Worm (Caenorhabditis elegans) whole organism, late embryonic: ENCODE results near the gene mpst-3.

ENCODE experiments used
- ama-1 ChIP-seq: fragments of 150-350 bp; optimal IDR thresholded peaks from 2 replicates; lab custom pipeline; 2014
- ceh-6 ChIP-seq: fragments of 200-800 bp; sonication (Bioruptor generic); optimal IDR thresholded peaks from 2 replicates; lab custom pipeline; 2018; ENCODE audit warnings: mild to moderate bottlenecking, missing genetic modification characterization, missing compliant biosample characterization
- ets-4 ChIP-seq: sonication (generic microtip); optimal IDR thresholded peaks from 2 replicates; lab custom pipeline; 2016; ENCODE audit warnings: missing genetic modification characterization, missing compliant biosample characterization
- madf-2 ChIP-seq: sonication (generic microtip); optimal IDR thresholded peaks from 2 replicates; lab custom pipeline; 2017; ENCODE audit warnings: missing genetic modification characterization, missing compliant biosample characterization
- rnt-1 ChIP-seq: sonication (generic microtip); optimal IDR thresholded peaks from 2 replicates; lab custom pipeline; 2016; ENCODE audit warnings: missing genetic modification characterization, missing compliant biosample characterization
- unc-3 ChIP-seq, 2 experiments: fragments of 200-800 bp in 1 of 2; sonication (Bioruptor generic) in 1 of 2; sonication (generic microtip) in 1 of 2; conservative IDR thresholded peaks in 1 of 2; optimal IDR thresholded peaks in 1 of 2; 2 replicates each; pipeline versions ENCODE4 v1.3.6 to Lab custom; 2016 to 2022; ENCODE audit warnings: missing compliant biosample characterization in 2 of 2, missing genetic modification characterization in 2 of 2, missing genetic modification reagents in 1 of 2
- unc-86 ChIP-seq: sonication (generic microtip); optimal IDR thresholded peaks from 2 replicates; lab custom pipeline; 2016; ENCODE audit warnings: missing genetic modification characterization, missing compliant biosample characterization

DNA sequence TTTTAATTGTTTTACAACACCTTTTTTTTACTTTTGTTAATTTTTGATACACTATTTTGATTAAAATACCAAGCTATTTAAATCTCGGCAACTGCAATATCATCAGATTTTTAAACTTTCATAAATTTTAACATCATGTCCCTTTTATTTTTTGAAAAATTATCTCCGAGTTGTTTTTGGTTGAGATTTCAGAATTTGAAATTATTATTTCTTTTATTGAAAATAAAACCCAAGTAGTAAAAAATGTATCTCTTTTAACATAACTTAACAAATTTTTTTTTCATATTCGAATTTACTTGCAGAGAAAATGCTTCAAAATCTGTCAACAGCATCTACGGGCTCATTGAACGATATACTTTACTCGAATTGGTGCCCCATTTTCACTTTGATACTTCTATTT is 20.2 kb downstream of the mpst-3 start, which contains the start of gene H12D21.11:
- no peak for TF ChIP-seq rnt-1
- TF ChIP-seq ama-1 (lab: Kevin White, UChicago), result no peak
- no peak for TF ChIP-seq unc-3 (GFP tag; conservative IDR thresholded peaks at IDR 0.05; lab: Robert Waterston, UW)
- TF ChIP-seq unc-3 (tag; optimal IDR thresholded peaks at IDR 0.05; lab: Kevin White, UChicago), result no peak
- no peak for TF ChIP-seq madf-2
- no peak for TF ChIP-seq ceh-6 (GFP tag; lab: Kevin White, UChicago)
- TF ChIP-seq unc-86 (tag; lab: Kevin White, UChicago), result no peak
- no peak for TF ChIP-seq ets-4
